Worm (Caenorhabditis elegans) whole organism, L4 larva: ENCODE measurements around the gene Y49E10.25.
"Not testable (repeated sequence)": the region's sequence is repeated elsewhere in the genome, so short reads cannot be mapped to it uniquely, and the experiment has no call there.

Experiments used
- Y48G9A.11 ChIP-seq: fragments of 200-800 bp; sonication (Bioruptor generic); IDR thresholded peaks from 2 replicates; pipeline ENCODE4 v1.3.6; 2022; ENCODE audit warnings: missing genetic modification reagents, missing genetic modification characterization, missing compliant biosample characterization
- daf-12 ChIP-seq: fragments of 150-350 bp; optimal IDR thresholded peaks from 2 replicates; lab custom pipeline; 2014; ENCODE audit warnings: missing biosample characterization, missing genetic modification reagents, missing genetic modification characterization
- egl-27 ChIP-seq: sonication (generic microtip); optimal IDR thresholded peaks from 3 replicates; lab custom pipeline; 2017; ENCODE audit warnings: missing biosample characterization, missing genetic modification reagents, missing genetic modification characterization
- mdl-1 ChIP-seq, 2 experiments: fragments of 150-350 bp in 1 of 2; sonication (generic microtip) in 1 of 2; optimal IDR thresholded peaks; 2 replicates each; lab custom pipeline; 2014 to 2017; ENCODE audit warnings: missing biosample characterization in 2 of 2, missing genetic modification characterization in 2 of 2
- nhr-10 ChIP-seq: fragments of 150-350 bp; optimal IDR thresholded peaks from 2 replicates; lab custom pipeline; 2014; ENCODE audit warnings: missing biosample characterization, missing genetic modification characterization
- nhr-237 ChIP-seq: sonication (generic microtip); optimal IDR thresholded peaks from 2 replicates; lab custom pipeline; 2017; ENCODE audit warnings: missing biosample characterization, missing genetic modification characterization
- nhr-25 ChIP-seq: sonication (generic microtip); optimal IDR thresholded peaks from 2 replicates; lab custom pipeline; 2017; ENCODE audit warnings: missing genetic modification characterization, mild to moderate bottlenecking, missing compliant biosample characterization, antibody characterized with exemption, moderate library complexity, borderline replicate concordance; ENCODE audit not compliant: insufficient read depth
- nhr-41 ChIP-seq: fragments of 200-800 bp; sonication (Bioruptor generic); IDR thresholded peaks from 2 replicates; pipeline ENCODE4 v1.3.6; 2022; ENCODE audit warnings: missing genetic modification reagents, missing genetic modification characterization, missing compliant biosample characterization
- php-3 ChIP-seq: fragments of 200-800 bp; sonication (Bioruptor generic); IDR thresholded peaks from 2 replicates; pipeline ENCODE4 v1.3.6; 2022; ENCODE audit warnings: missing genetic modification reagents, missing genetic modification characterization, missing compliant biosample characterization
- set-16 ChIP-seq: fragments of 200-800 bp; sonication (Bioruptor generic); IDR thresholded peaks from 2 replicates; pipeline ENCODE4 v1.3.6; 2022; ENCODE audit warnings: missing genetic modification reagents, missing genetic modification characterization, missing compliant biosample characterization

DNA sequence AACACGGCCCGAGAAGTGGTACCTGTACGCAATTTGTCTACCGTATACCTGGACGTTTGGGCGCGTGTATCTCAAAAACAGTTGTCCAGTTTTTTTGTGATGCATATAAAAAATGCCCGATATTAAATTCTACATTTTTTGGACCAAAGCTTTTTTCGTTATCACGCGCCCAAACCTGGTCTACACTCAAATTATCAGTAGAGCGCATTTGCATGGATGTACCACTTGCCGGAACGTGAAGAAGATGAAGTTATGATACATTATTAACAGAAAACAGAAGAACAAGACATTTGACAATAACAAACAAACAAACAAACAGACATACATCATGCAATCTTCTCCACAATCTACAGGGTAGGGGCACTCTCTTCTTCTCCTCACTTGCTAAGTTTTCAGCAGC is 44.3 kb downstream of the Y49E10.25 start:
- not testable (repeated sequence) for TF ChIP-seq nhr-41 (GFP tag; lab: Robert Waterston, UW); egl-27 (tag; lab: Kevin White, UChicago); set-16 (GFP tag; lab: Robert Waterston, UW); nhr-10 (tag; lab: Kevin White, UChicago); php-3 (GFP tag; lab: Robert Waterston, UW); nhr-237; mdl-1 (tag; optimal IDR thresholded peaks at IDR 0.05; lab: Kevin White, UChicago); daf-12 (tag; lab: Kevin White, UChicago); Y48G9A.11 (GFP tag; lab: Robert Waterston, UW); nhr-25 (tag; lab: Kevin White, UChicago)
